Fruit fly (Drosophila melanogaster) whole organism, embryonic: ENCODE data around the gene CG13392.

Experiments
- Abd-B ChIP-seq: fragments of 200-800 bp; sonication (Bioruptor generic); optimal IDR thresholded peaks from 2 replicates; lab custom pipeline; 2018; ENCODE audit warnings: missing biosample characterization, mild to moderate bottlenecking, missing genetic modification characterization, moderate library complexity
- B-H1 ChIP-seq: fragments of 200-800 bp; sonication (Bioruptor generic); IDR thresholded peaks from 3 replicates; pipeline ENCODE4 v1.3.6; 2022; ENCODE audit warnings: missing biosample characterization, missing genetic modification characterization
- BEAF-32 ChIP-seq: fragments of 200-800 bp; sonication (Bioruptor generic); optimal IDR thresholded peaks from 3 replicates; lab custom pipeline; 2017; ENCODE audit warnings: missing biosample characterization, missing genetic modification characterization, mild to moderate bottlenecking, moderate library complexity, missing genetic modification reagents
- BtbVII ChIP-seq: fragments of 200-800 bp; sonication (Bioruptor generic); optimal IDR thresholded peaks from 3 replicates; lab custom pipeline; 2017; ENCODE audit warnings: missing biosample characterization, mild to moderate bottlenecking, missing genetic modification characterization
- CG1024 ChIP-seq: fragments of 200-800 bp; sonication (Bioruptor generic); IDR thresholded peaks from 2 replicates; pipeline ENCODE4 v1.3.6; 2022; ENCODE audit warnings: missing biosample characterization, missing genetic modification characterization
- CG12942 ChIP-seq: fragments of 200-800 bp; sonication (Bioruptor generic); optimal IDR thresholded peaks from 3 replicates; lab custom pipeline; 2016; ENCODE audit warnings: missing biosample characterization, missing genetic modification characterization
- CG13775 ChIP-seq: fragments of 200-800 bp; sonication (Bioruptor generic); optimal IDR thresholded peaks from 3 replicates; lab custom pipeline; 2017; ENCODE audit warnings: missing biosample characterization, mild to moderate bottlenecking, missing genetic modification characterization
- CG15073 ChIP-seq: fragments of 200-800 bp; sonication (Bioruptor generic); optimal IDR thresholded peaks from 2 replicates; lab custom pipeline; 2016; ENCODE audit warnings: missing biosample characterization, missing genetic modification characterization
- CG17359 ChIP-seq: fragments of 200-800 bp; sonication (Bioruptor generic); optimal IDR thresholded peaks from 3 replicates; lab custom pipeline; 2018; ENCODE audit warnings: missing biosample characterization, mild to moderate bottlenecking, missing genetic modification characterization, moderate library complexity
- CG30403 ChIP-seq: fragments of 200-800 bp; sonication (Bioruptor generic); optimal IDR thresholded peaks from 3 replicates; lab custom pipeline; 2016; ENCODE audit warnings: missing biosample characterization, missing genetic modification characterization
- CG30431 ChIP-seq: fragments of 200-800 bp; sonication (Bioruptor generic); optimal IDR thresholded peaks from 2 replicates; lab custom pipeline; 2017; ENCODE audit warnings: missing biosample characterization, missing genetic modification characterization
- CG3163 ChIP-seq: fragments of 200-800 bp; sonication (Bioruptor generic); optimal IDR thresholded peaks from 3 replicates; lab custom pipeline; 2016; ENCODE audit warnings: missing biosample characterization, missing genetic modification characterization
- CG32772 ChIP-seq: fragments of 200-800 bp; sonication (Bioruptor generic); IDR thresholded peaks from 2 replicates; pipeline ENCODE4 v1.3.6; 2022; ENCODE audit warnings: missing biosample characterization, missing genetic modification characterization
- CG3838 ChIP-seq: fragments of 200-800 bp; sonication (Bioruptor generic); optimal IDR thresholded peaks from 3 replicates; lab custom pipeline; 2016; ENCODE audit warnings: missing biosample characterization, missing genetic modification characterization
- CG3847 ChIP-seq: fragments of 200-800 bp; sonication (Bioruptor generic); IDR thresholded peaks from 2 replicates; pipeline ENCODE4 v1.3.6; 2022; ENCODE audit warnings: missing biosample characterization, missing genetic modification characterization
- CG4360 ChIP-seq: fragments of 200-800 bp; sonication (Bioruptor generic); IDR thresholded peaks from 2 replicates; pipeline ENCODE4 v1.3.6; 2022; ENCODE audit warnings: missing biosample characterization, missing genetic modification characterization
- CG4424 ChIP-seq: fragments of 200-800 bp; sonication (Bioruptor generic); optimal IDR thresholded peaks from 3 replicates; lab custom pipeline; 2016; ENCODE audit warnings: missing biosample characterization, missing genetic modification characterization
- CG5180 ChIP-seq: fragments of 200-800 bp; sonication (Bioruptor generic); optimal IDR thresholded peaks from 3 replicates; lab custom pipeline; 2017; ENCODE audit warnings: missing biosample characterization, missing genetic modification characterization, mild to moderate bottlenecking, moderate library complexity, missing genetic modification reagents
- CG5245 ChIP-seq: fragments of 200-800 bp; sonication (Bioruptor generic); optimal IDR thresholded peaks from 3 replicates; lab custom pipeline; 2016; ENCODE audit warnings: missing biosample characterization, missing genetic modification characterization
- CG6654 ChIP-seq: fragments of 200-800 bp; sonication (Bioruptor generic); optimal IDR thresholded peaks from 2 replicates; lab custom pipeline; 2017; ENCODE audit warnings: missing biosample characterization, mild to moderate bottlenecking, missing genetic modification characterization
- CG6689 ChIP-seq: fragments of 200-800 bp; sonication (Bioruptor generic); IDR thresholded peaks from 2 replicates; pipeline ENCODE4 v1.3.6; 2022; ENCODE audit warnings: missing biosample characterization, missing genetic modification characterization
- CG7271 ChIP-seq: fragments of 200-800 bp; sonication (Bioruptor generic); optimal IDR thresholded peaks from 2 replicates; lab custom pipeline; 2018; ENCODE audit warnings: missing biosample characterization, mild to moderate bottlenecking, missing genetic modification characterization, moderate library complexity
- CG7357 ChIP-seq: fragments of 200-800 bp; sonication (Bioruptor generic); IDR thresholded peaks from 3 replicates; pipeline ENCODE4 v1.3.6; 2022; ENCODE audit warnings: missing biosample characterization, missing genetic modification characterization
- CHES-1-like ChIP-seq: fragments of 200-800 bp; sonication (Bioruptor generic); optimal IDR thresholded peaks from 2 replicates; lab custom pipeline; 2016; ENCODE audit warnings: missing biosample characterization, missing genetic modification characterization
- D ChIP-seq, 2 experiments: fragments of 200-800 bp in 1 of 2; fragments of >200 bp in 1 of 2; sonication (Bioruptor generic) in 1 of 2; optimal IDR thresholded peaks; 2 replicates in 1 of 2; 3 replicates in 1 of 2; lab custom pipeline; 2017; ENCODE audit warnings: mild to moderate bottlenecking in 1 of 2, missing biosample characterization in 1 of 2, missing genetic modification characterization in 1 of 2, missing genetic modification reagents in 1 of 2
- Doc3 ChIP-seq: fragments of 200-800 bp; sonication (Bioruptor generic); IDR thresholded peaks from 3 replicates; pipeline ENCODE4 v1.3.6; 2022; ENCODE audit warnings: missing biosample characterization, missing genetic modification characterization; ENCODE audit not compliant: partially characterized antibody
- HLH3B ChIP-seq: fragments of 200-800 bp; sonication (Bioruptor generic); IDR thresholded peaks from 2 replicates; pipeline ENCODE4 v1.3.6; 2022; ENCODE audit warnings: missing biosample characterization, missing genetic modification characterization
- Hmx ChIP-seq: fragments of 200-800 bp; sonication (Bioruptor generic); optimal IDR thresholded peaks from 2 replicates; lab custom pipeline; 2016; ENCODE audit warnings: missing biosample characterization, missing genetic modification characterization
- MESR4 ChIP-seq: fragments of 200-800 bp; sonication (Bioruptor generic); optimal IDR thresholded peaks from 2 replicates; lab custom pipeline; 2018; ENCODE audit warnings: missing biosample characterization, mild to moderate bottlenecking, missing genetic modification characterization, moderate library complexity
- Meics ChIP-seq: fragments of 200-800 bp; sonication (Bioruptor generic); optimal IDR thresholded peaks from 2 replicates; lab custom pipeline; 2017; ENCODE audit warnings: missing biosample characterization, mild to moderate bottlenecking, missing genetic modification characterization
- Usf ChIP-seq: fragments of 200-800 bp; sonication (Bioruptor generic); optimal IDR thresholded peaks from 2 replicates; lab custom pipeline; 2017; ENCODE audit warnings: missing genotype, missing biosample characterization, missing genetic modification characterization
- YL-1 ChIP-seq: fragments of 200-800 bp; sonication (Bioruptor generic); optimal IDR thresholded peaks from 3 replicates; lab custom pipeline; 2017; ENCODE audit warnings: missing biosample characterization, mild to moderate bottlenecking, missing genetic modification characterization
- ase ChIP-seq: fragments of 200-800 bp; sonication (Bioruptor generic); IDR thresholded peaks from 3 replicates; pipeline ENCODE4 v1.3.6; 2022; ENCODE audit warnings: missing biosample characterization, missing genetic modification characterization
- ato ChIP-seq: fragments of 200-800 bp; sonication (Bioruptor generic); IDR thresholded peaks from 2 replicates; pipeline ENCODE4 v1.3.6; 2022; ENCODE audit warnings: missing biosample characterization, missing genetic modification characterization; ENCODE audit not compliant: partially characterized antibody
- emc ChIP-seq: fragments of 200-800 bp; sonication (Bioruptor generic); optimal IDR thresholded peaks from 2 replicates; lab custom pipeline; 2016; ENCODE audit warnings: missing biosample characterization, missing genetic modification characterization
- grn ChIP-seq: fragments of 200-800 bp; sonication (Bioruptor generic); optimal IDR thresholded peaks from 3 replicates; lab custom pipeline; 2017; ENCODE audit warnings: missing biosample characterization, missing genetic modification characterization
- jumu ChIP-seq: fragments of 200-800 bp; sonication (Bioruptor generic); optimal IDR thresholded peaks from 3 replicates; lab custom pipeline; 2016; ENCODE audit warnings: missing biosample characterization, missing genetic modification characterization
- lola ChIP-seq, 3 experiments: fragments of >200 bp in 2 of 3; fragments of 200-800 bp in 1 of 3; sonication (Bioruptor generic) in 1 of 3; optimal IDR thresholded peaks; 2 replicates each; lab custom pipeline; 2017 to 2019; ENCODE audit warnings: missing biosample characterization in 3 of 3, missing genetic modification characterization in 3 of 3, mild to moderate bottlenecking in 1 of 3, moderate library complexity in 1 of 3
- nau ChIP-seq: fragments of 200-800 bp; sonication (Bioruptor generic); optimal IDR thresholded peaks from 3 replicates; lab custom pipeline; 2017; ENCODE audit warnings: missing biosample characterization, mild to moderate bottlenecking, missing genetic modification characterization, missing genetic modification reagents
- pan ChIP-seq, 4 experiments: fragments of >200 bp in 3 of 4; fragments of 200-800 bp in 1 of 4; sonication (Bioruptor generic) in 1 of 4; optimal IDR thresholded peaks in 3 of 4; IDR thresholded peaks in 1 of 4; 2 replicates each; pipeline versions ENCODE4 v1.3.6 to Lab custom; 2017 to 2022; ENCODE audit warnings: missing biosample characterization in 2 of 4, missing genetic modification characterization in 2 of 4, mixed read lengths in 1 of 4
- phol ChIP-seq: fragments of 200-800 bp; sonication (Bioruptor generic); optimal IDR thresholded peaks from 3 replicates; lab custom pipeline; 2018; ENCODE audit warnings: missing biosample characterization, mild to moderate bottlenecking, missing genetic modification characterization, moderate library complexity
- psq ChIP-seq: fragments of 200-800 bp; sonication (Bioruptor generic); optimal IDR thresholded peaks from 2 replicates; lab custom pipeline; 2017; ENCODE audit warnings: missing biosample characterization, missing genetic modification characterization
- sens ChIP-seq: fragments of 200-800 bp; sonication (Bioruptor generic); peaks from one replicate; lab custom pipeline; 2016; ENCODE audit warnings: missing biosample characterization, missing genetic modification characterization
- sens-2 ChIP-seq: fragments of 200-800 bp; sonication (Bioruptor generic); IDR thresholded peaks from 2 replicates; pipeline ENCODE4 v1.3.6; 2022; ENCODE audit warnings: missing biosample characterization, missing genetic modification characterization
- seq ChIP-seq: fragments of 200-800 bp; sonication (Bioruptor generic); IDR thresholded peaks from 2 replicates; pipeline ENCODE4 v1.3.6; 2022; ENCODE audit warnings: missing biosample characterization, missing genetic modification characterization
- sima ChIP-seq: fragments of 200-800 bp; sonication (Bioruptor generic); optimal IDR thresholded peaks from 2 replicates; lab custom pipeline; 2016; ENCODE audit warnings: missing biosample characterization, missing genetic modification characterization
- slbo ChIP-seq: fragments of 200-800 bp; sonication (Bioruptor generic); IDR thresholded peaks from 2 replicates; pipeline ENCODE4 v1.3.6; 2022; ENCODE audit warnings: missing biosample characterization, missing genetic modification characterization
- sna ChIP-seq: fragments of 200-800 bp; sonication (Bioruptor generic); IDR thresholded peaks from 2 replicates; pipeline ENCODE4 v1.3.6; 2022; ENCODE audit warnings: missing biosample characterization, missing genetic modification characterization; ENCODE audit not compliant: partially characterized antibody
- zfh1 ChIP-seq: fragments of 200-800 bp; sonication (Bioruptor generic); IDR thresholded peaks from 3 replicates; pipeline ENCODE4 v1.3.6; 2022; ENCODE audit warnings: missing biosample characterization, missing genetic modification characterization

The CG13392 gene

DNA sequence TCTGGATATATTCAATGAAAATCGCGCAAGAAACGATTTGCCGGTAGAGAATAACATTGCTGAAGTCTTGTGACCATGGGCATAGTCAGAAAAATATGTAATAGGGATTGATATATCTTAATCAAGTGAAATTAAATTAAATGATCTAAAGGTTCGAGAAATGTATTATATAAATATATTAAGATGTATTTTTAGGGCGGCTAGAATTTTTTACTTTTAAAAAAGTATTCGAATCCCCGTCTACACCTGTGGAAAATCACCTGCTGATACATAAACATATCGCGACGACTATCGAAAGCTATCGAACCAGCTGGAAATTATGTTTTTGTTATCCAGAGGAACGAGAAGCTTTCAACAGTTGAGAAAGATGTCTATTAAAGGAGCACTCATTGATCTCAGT, 5.9 kb downstream of the CG13392 start, which contains the start of the genes CG13390 and CG17294 (continued):
- peak; percentile 82 for TF ChIP-seq MESR4 (GFP tag; lab: Kevin White, UChicago)
- peak; percentile 98 for TF ChIP-seq CG7357 (GFP tag; lab: Robert Waterston, UW)
- peak in 1 of 3 experiments; percentile 99 for TF ChIP-seq lola (GFP tag; optimal IDR thresholded peaks at IDR 0.05; lab: Kevin White, UChicago)
- peak; percentile 87 for TF ChIP-seq CHES-1-like (GFP tag; lab: Kevin White, UChicago)
- peak; percentile 71 for TF ChIP-seq CG3163 (GFP tag; lab: Kevin White, UChicago)
- TF ChIP-seq HLH3B: peak; percentile 100
- TF ChIP-seq CG15073 (GFP tag; lab: Kevin White, UChicago): peak; percentile 90
- TF ChIP-seq sens: peak; percentile 99
- peak; percentile 98 for TF ChIP-seq CG30431 (GFP tag; lab: Kevin White, UChicago)
- peak; percentile 89 for TF ChIP-seq sima (GFP tag; lab: Kevin White, UChicago)
- peak; percentile 100 for TF ChIP-seq BtbVII (GFP tag; lab: Kevin White, UChicago)
- TF ChIP-seq slbo: peak; percentile 100
- TF ChIP-seq ato (GFP tag; lab: Robert Waterston, UW): 0 out of 2 replicates have a peak, but pooled peaks have one; percentile 40
- TF ChIP-seq sna (GFP tag; lab: Robert Waterston, UW): peak; percentile 83
- peak; percentile 99 for TF ChIP-seq ase (GFP tag; lab: Robert Waterston, UW)
- TF ChIP-seq CG5245 (GFP tag; lab: Kevin White, UChicago): peak; percentile 98
- TF ChIP-seq CG4360 (GFP tag; lab: Robert Waterston, UW): peak; percentile 90
- TF ChIP-seq CG3838 (GFP tag; lab: Kevin White, UChicago): peak; percentile 96
- peak; percentile 99 for TF ChIP-seq CG4424 (GFP tag; lab: Kevin White, UChicago)
- no peak for TF ChIP-seq pan (optimal IDR thresholded peaks at IDR 0.05; lab: Kevin White, UChicago)
- TF ChIP-seq pan (GFP tag; optimal IDR thresholded peaks at IDR 0.05 in 1 of 2, IDR thresholded peaks at IDR 0.05 in 1 of 2): peak in 1 of 2 experiments; percentile 100
- peak; percentile 94 for TF ChIP-seq CG5180 (GFP tag; lab: Kevin White, UChicago)
- TF ChIP-seq CG6654 (GFP tag; lab: Kevin White, UChicago): peak; percentile 93
- TF ChIP-seq jumu (GFP tag; lab: Kevin White, UChicago): peak; percentile 91
- TF ChIP-seq CG30403 (GFP tag; lab: Kevin White, UChicago): peak; percentile 99
- peak; percentile 97 for TF ChIP-seq CG1024
- TF ChIP-seq D (optimal IDR thresholded peaks at IDR 0.05; lab: Kevin White, UChicago): no peak
- TF ChIP-seq D (GFP tag; optimal IDR thresholded peaks at IDR 0.05; lab: Kevin White, UChicago): peak; percentile 99
- TF ChIP-seq phol (tag; lab: Kevin White, UChicago): peak; percentile 99
- peak; percentile 99 for TF ChIP-seq seq (GFP tag; lab: Robert Waterston, UW)
- TF ChIP-seq emc: peak; percentile 91
- TF ChIP-seq B-H1: peak; percentile 99
- TF ChIP-seq Usf (GFP tag; lab: Kevin White, UChicago): peak; percentile 98
- TF ChIP-seq CG7271 (tag; lab: Kevin White, UChicago): peak; percentile 99
- peak; percentile 100 for TF ChIP-seq zfh1 (GFP tag; lab: Robert Waterston, UW)
- TF ChIP-seq Meics (GFP tag; lab: Kevin White, UChicago): peak; percentile 100
- peak; percentile 100 for TF ChIP-seq CG3847 (GFP tag; lab: Robert Waterston, UW)
- TF ChIP-seq grn (GFP tag; lab: Kevin White, UChicago): peak; percentile 92
- peak; percentile 75 for TF ChIP-seq BEAF-32 (GFP tag; lab: Kevin White, UChicago)
- TF ChIP-seq CG13775 (GFP tag; lab: Kevin White, UChicago): peak; percentile 99
- peak; percentile 100 for TF ChIP-seq CG32772
- peak; percentile 99 for TF ChIP-seq nau
- peak; percentile 75 for TF ChIP-seq Doc3 (GFP tag; lab: Robert Waterston, UW)
- TF ChIP-seq Abd-B (GFP tag; lab: Kevin White, UChicago): peak; percentile 100
- TF ChIP-seq sens-2 (GFP tag; lab: Robert Waterston, UW): peak; percentile 99
- peak; percentile 99 for TF ChIP-seq CG6689 (GFP tag; lab: Robert Waterston, UW)
- peak; percentile 99 for TF ChIP-seq CG12942 (GFP tag; lab: Kevin White, UChicago)
- TF ChIP-seq Hmx (GFP tag; lab: Kevin White, UChicago): peak; percentile 85
- peak; percentile 99 for TF ChIP-seq YL-1 (GFP tag; lab: Kevin White, UChicago)
- peak; percentile 100 for TF ChIP-seq CG17359 (tag; lab: Kevin White, UChicago)
- peak; percentile 97 for TF ChIP-seq psq (GFP tag; lab: Kevin White, UChicago)
